Worm (Caenorhabditis elegans): Measurements from ENCODE around the gene nrde-3.
"Not testable (repeated sequence)": the region's sequence is repeated elsewhere in the genome, so short reads cannot be mapped to it uniquely, and the experiment has no call there.

The nrde-3 gene

ce11 chrX:334452-334851, 37.6 kb upstream of the nrde-3 start:
- TF ChIP-seq pha-4 (tag; optimal IDR thresholded peaks at IDR 0.05) (no peak), ceh-39 (tag; optimal IDR thresholded peaks at IDR 0.05) (no peak), ceh-83 (GFP tag; optimal IDR thresholded peaks at IDR 0.05) (no peak), sptf-1 (tag; optimal IDR thresholded peaks at IDR 0.05) (no peak), lin-13 (tag; optimal IDR thresholded peaks at IDR 0.05) (no peak), unc-39 (tag; optimal IDR thresholded peaks at IDR 0.05) (no peak), nhr-237 (tag; optimal IDR thresholded peaks at IDR 0.05) (no peak), bed-3 (GFP tag; optimal IDR thresholded peaks at IDR 0.05) (no peak), zip-8 (tag; optimal IDR thresholded peaks at IDR 0.05) (no peak), hlh-1 (tag; optimal IDR thresholded peaks at IDR 0.05) (no peak), nhr-76 (tag; optimal IDR thresholded peaks at IDR 0.05) (no peak), elt-3 (tag; optimal IDR thresholded peaks at IDR 0.05) (no peak)

- TF ChIP-seq ztf-11 (tag; optimal IDR thresholded peaks at IDR 0.05) (no peak), ceh-83 (GFP tag; optimal IDR thresholded peaks at IDR 0.05) (no peak), blmp-1 (tag; optimal IDR thresholded peaks at IDR 0.05) (no peak), ceh-43 (GFP tag; optimal IDR thresholded peaks at IDR 0.05) (no peak), zip-8 (tag; optimal IDR thresholded peaks at IDR 0.05) (no peak), nhr-237 (tag; optimal IDR thresholded peaks at IDR 0.05) (no peak), drap-1 (GFP tag; optimal IDR thresholded peaks at IDR 0.05) (no peak), M03D4.4 (tag; optimal IDR thresholded peaks at IDR 0.05) (no peak), nhr-28 (tag; optimal IDR thresholded peaks at IDR 0.05) (no peak)
Measured at ce11 chrX:343822-344221, 28.2 kb upstream of the nrde-3 start.

- TF ChIP-seq unc-62 (GFP tag; optimal IDR thresholded peaks at IDR 0.05); nhr-12 (tag; optimal IDR thresholded peaks at IDR 0.05); cnd-1 (tag; optimal IDR thresholded peaks at IDR 0.05): not testable (repeated sequence)
Measured at ce11 chrX:347117-347516, 24.9 kb upstream of the nrde-3 start, which contains the start of gene C04E7.3. Gene C04E7.3, minus strand, starts transcription at chrX:347217.

ce11 chrX:348141-348540, 23.9 kb upstream of the nrde-3 start:
- TF ChIP-seq ces-1 (GFP tag; optimal IDR thresholded peaks at IDR 0.05): peak; percentile 12
- TF ChIP-seq mep-1 (tag; optimal IDR thresholded peaks at IDR 0.05): peak; percentile 2
- TF ChIP-seq M03D4.4 (tag; optimal IDR thresholded peaks at IDR 0.05): no peak
- no peak for TF ChIP-seq elt-3 (tag; optimal IDR thresholded peaks at IDR 0.05)
- TF ChIP-seq nhr-2 (tag; optimal IDR thresholded peaks at IDR 0.05): no peak
- TF ChIP-seq unc-120 (tag; optimal IDR thresholded peaks at IDR 0.05; ENCODE audit: poor library complexity, severe bottlenecking): peak; percentile 38
- TF ChIP-seq tbx-8 (GFP tag; optimal IDR thresholded peaks at IDR 0.05): no peak

ce11 chrX:351398-351797, 20.6 kb upstream of the nrde-3 start:
- peak; percentile 8 for TF ChIP-seq sptf-1 (tag; optimal IDR thresholded peaks at IDR 0.05)

ce11 chrX:353134-353669, 18.8 kb upstream of the nrde-3 start, which contains the start of gene sor-3:
Gene sor-3, plus strand, starts transcription at chrX:353619.
- TF ChIP-seq sptf-1 (tag; optimal IDR thresholded peaks at IDR 0.05) (peak; percentile 96), snpc-4 (tag; optimal IDR thresholded peaks at IDR 0.05) (no peak), cnd-1 (tag; optimal IDR thresholded peaks at IDR 0.05) (peak; percentile 82), elt-1 (tag; optimal IDR thresholded peaks at IDR 0.05; ENCODE audit: borderline replicate concordance, insufficient read depth) (peak; percentile 13), mab-5 (tag; optimal IDR thresholded peaks at IDR 0.05) (peak; percentile 71), nhr-76 (tag; optimal IDR thresholded peaks at IDR 0.05) (no peak), unc-120 (tag; optimal IDR thresholded peaks at IDR 0.05; ENCODE audit: poor library complexity, severe bottlenecking) (peak; percentile 97), nhr-28 (tag; optimal IDR thresholded peaks at IDR 0.05) (peak; percentile 62), unc-39 (tag; optimal IDR thresholded peaks at IDR 0.05) (no peak), nhr-237 (tag; optimal IDR thresholded peaks at IDR 0.05) (peak; percentile 92), drap-1 (GFP tag; optimal IDR thresholded peaks at IDR 0.05) (peak; percentile 88), unc-62 (GFP tag; optimal IDR thresholded peaks at IDR 0.05) (peak; percentile 6), sem-2 (GFP tag; optimal IDR thresholded peaks at IDR 0.05) (peak; percentile 66), pha-4 (tag; optimal IDR thresholded peaks at IDR 0.05) (peak; percentile 53), M03D4.4 (tag; optimal IDR thresholded peaks at IDR 0.05) (peak; percentile 88), mls-2 (tag; optimal IDR thresholded peaks at IDR 0.05) (peak; percentile 92), ztf-11 (tag; optimal IDR thresholded peaks at IDR 0.05) (no peak), ceh-83 (GFP tag; optimal IDR thresholded peaks at IDR 0.05) (peak; percentile 89), ces-1 (GFP tag; optimal IDR thresholded peaks at IDR 0.05) (peak; percentile 66), nhr-2 (tag; optimal IDR thresholded peaks at IDR 0.05) (no peak), blmp-1 (tag; optimal IDR thresholded peaks at IDR 0.05) (no peak), elt-3 (tag; optimal IDR thresholded peaks at IDR 0.05) (no peak), flh-1 (GFP tag; optimal IDR thresholded peaks at IDR 0.05) (peak; percentile 50), tbx-8 (GFP tag; optimal IDR thresholded peaks at IDR 0.05) (peak; percentile 74), zip-8 (tag; optimal IDR thresholded peaks at IDR 0.05) (no peak), nhr-12 (tag; optimal IDR thresholded peaks at IDR 0.05) (no peak), lsy-2 (tag; optimal IDR thresholded peaks at IDR 0.05) (peak; percentile 51), lin-32 (GFP tag; optimal IDR thresholded peaks at IDR 0.05) (peak; percentile 88), hlh-1 (tag; optimal IDR thresholded peaks at IDR 0.05) (peak; percentile 51), ceh-43 (GFP tag; optimal IDR thresholded peaks at IDR 0.05) (peak; percentile 86), mep-1 (tag; optimal IDR thresholded peaks at IDR 0.05) (peak; percentile 77), ceh-39 (tag; optimal IDR thresholded peaks at IDR 0.05) (peak; percentile 68), ham-2 (GFP tag; optimal IDR thresholded peaks at IDR 0.05) (peak; percentile 71), bed-3 (GFP tag; optimal IDR thresholded peaks at IDR 0.05) (peak; percentile 80), lin-13 (tag; optimal IDR thresholded peaks at IDR 0.05) (peak; percentile 56)

All from whole organism, mixed stage, embryonic.